Worm (Caenorhabditis elegans) whole organism, L4 larva: ENCODE data around the gene F16B12.6.

Source experiments
- F10B5.3 ChIP-seq: sonication (generic microtip); optimal IDR thresholded peaks from 2 replicates; lab custom pipeline; 2016; ENCODE audit warnings: mild to moderate bottlenecking, missing genetic modification characterization, missing compliant biosample characterization
- F37D6.2 ChIP-seq: sonication (generic microtip); optimal IDR thresholded peaks from 2 replicates; lab custom pipeline; 2016; ENCODE audit warnings: mild to moderate bottlenecking, missing genetic modification characterization, missing compliant biosample characterization
- F44E2.7 ChIP-seq: fragments of 200-800 bp; sonication (Bioruptor generic); IDR thresholded peaks from 2 replicates; pipeline ENCODE4 v2.1.2; 2022; ENCODE audit warnings: missing genetic modification characterization, missing compliant biosample characterization
- F49E8.2 ChIP-seq: sonication (generic microtip); optimal IDR thresholded peaks from 2 replicates; lab custom pipeline; 2016; ENCODE audit warnings: missing compliant biosample characterization, mild to moderate bottlenecking, missing genetic modification characterization, borderline replicate concordance
- R02D3.7 ChIP-seq: fragments of 150-350 bp; sonication (generic microtip); optimal IDR thresholded peaks from 3 replicates; lab custom pipeline; 2014; ENCODE audit warnings: missing biosample characterization, missing genetic modification characterization
- aha-1 ChIP-seq: fragments of 150-350 bp; peaks from one replicate; lab custom pipeline; 2014; ENCODE audit warnings: missing biosample characterization, missing genetic modification characterization
- aly-2 ChIP-seq: sonication (generic microtip); optimal IDR thresholded peaks from 2 replicates; lab custom pipeline; 2018; ENCODE audit warnings: missing biosample characterization, missing genetic modification characterization
- attf-4 ChIP-seq: sonication (generic microtip); optimal IDR thresholded peaks from 3 replicates; lab custom pipeline; 2017; ENCODE audit warnings: missing biosample characterization, missing genetic modification characterization
- ceh-20 ChIP-seq: fragments of 200-800 bp; sonication (Bioruptor generic); IDR thresholded peaks from 2 replicates; pipeline ENCODE4 v1.3.6; 2022; ENCODE audit warnings: missing genetic modification reagents, missing genetic modification characterization, missing compliant biosample characterization
- ceh-44 ChIP-seq: fragments of 200-800 bp; sonication (Bioruptor generic); IDR thresholded peaks from 2 replicates; pipeline ENCODE4 v1.3.6; 2022; ENCODE audit warnings: missing genetic modification reagents, missing genetic modification characterization, missing compliant biosample characterization
- ceh-62 ChIP-seq: sonication (generic microtip); optimal IDR thresholded peaks from 2 replicates; lab custom pipeline; 2017; ENCODE audit warnings: missing biosample characterization, missing genetic modification characterization
- cey-2 ChIP-seq: sonication (generic microtip); optimal IDR thresholded peaks from 3 replicates; lab custom pipeline; 2017; ENCODE audit warnings: missing genetic modification characterization, mild to moderate bottlenecking, missing compliant biosample characterization, antibody characterized with exemption, borderline replicate concordance; ENCODE audit not compliant: insufficient read depth
- daf-19 ChIP-seq: fragments of 200-800 bp; sonication (Bioruptor generic); conservative IDR thresholded peaks from 2 replicates; pipeline ENCODE4 v1.3.6; 2022; ENCODE audit warnings: missing genetic modification characterization, missing compliant biosample characterization
- dmd-6 ChIP-seq: fragments of 200-800 bp; sonication (Bioruptor generic); IDR thresholded peaks from 2 replicates; pipeline ENCODE4 v1.3.6; 2022; ENCODE audit warnings: missing genetic modification reagents, missing genetic modification characterization, missing compliant biosample characterization
- dmd-8 ChIP-seq: fragments of 200-800 bp; sonication (Bioruptor generic); IDR thresholded peaks from 2 replicates; pipeline ENCODE4 v1.3.6; 2022; ENCODE audit warnings: missing genetic modification characterization, missing compliant biosample characterization
- dpl-1 ChIP-seq: fragments of 150-350 bp; optimal IDR thresholded peaks from 2 replicates; lab custom pipeline; 2014; ENCODE audit warnings: missing biosample characterization, missing genetic modification reagents, missing genetic modification characterization
- dve-1 ChIP-seq: sonication (generic microtip); optimal IDR thresholded peaks from 2 replicates; lab custom pipeline; 2017; ENCODE audit warnings: antibody characterized with exemption, mild to moderate bottlenecking, missing genetic modification characterization, missing compliant biosample characterization; ENCODE audit not compliant: insufficient read depth
- egl-27 ChIP-seq: sonication (generic microtip); optimal IDR thresholded peaks from 3 replicates; lab custom pipeline; 2017; ENCODE audit warnings: missing biosample characterization, missing genetic modification reagents, missing genetic modification characterization
- egl-43 ChIP-seq: fragments of 200-800 bp; sonication (Bioruptor generic); IDR thresholded peaks from 2 replicates; pipeline ENCODE4 v1.3.6; 2022; ENCODE audit warnings: missing genetic modification reagents, missing genetic modification characterization, missing compliant biosample characterization
- fos-1 ChIP-seq: fragments of 150-350 bp; optimal IDR thresholded peaks from 2 replicates; lab custom pipeline; 2014; ENCODE audit warnings: missing biosample characterization, missing genetic modification characterization
- gei-8 ChIP-seq: fragments of 200-800 bp; sonication (Bioruptor generic); optimal IDR thresholded peaks from 2 replicates; lab custom pipeline; 2018; ENCODE audit warnings: mild to moderate bottlenecking, missing genetic modification characterization, missing compliant biosample characterization
- hlh-11 ChIP-seq: fragments of 200-800 bp; sonication (Bioruptor generic); optimal IDR thresholded peaks from 2 replicates; lab custom pipeline; 2018; ENCODE audit warnings: mild to moderate bottlenecking, missing genetic modification characterization, missing compliant biosample characterization
- hmg-1.1 ChIP-seq: fragments of 200-800 bp; sonication (Bioruptor generic); IDR thresholded peaks from 2 replicates; pipeline ENCODE4 v1.3.6; 2022; ENCODE audit warnings: missing genetic modification reagents, missing genetic modification characterization, missing compliant biosample characterization
- lin-13 ChIP-seq: fragments of 150-350 bp; optimal IDR thresholded peaks from 2 replicates; lab custom pipeline; 2014; ENCODE audit warnings: missing biosample characterization, missing genetic modification reagents, missing genetic modification characterization
- lin-15B ChIP-seq: fragments of 150-350 bp; sonication (generic microtip); optimal IDR thresholded peaks from 3 replicates; lab custom pipeline; 2014; ENCODE audit warnings: missing biosample characterization, missing genetic modification characterization
- lin-38 ChIP-seq: fragments of 200-800 bp; sonication (Bioruptor generic); IDR thresholded peaks from 2 replicates; pipeline ENCODE4 v1.3.6; 2022; ENCODE audit warnings: missing genetic modification reagents, missing genetic modification characterization, missing compliant biosample characterization
- lin-39 ChIP-seq: fragments of 150-350 bp; optimal IDR thresholded peaks from 2 replicates; lab custom pipeline; 2014; ENCODE audit warnings: missing biosample characterization, missing genetic modification reagents, missing genetic modification characterization
- madf-5 ChIP-seq, 2 experiments: fragments of 200-800 bp; sonication (Bioruptor generic); IDR thresholded peaks; 2 replicates each; pipeline ENCODE4 v1.3.6; 2022; ENCODE audit warnings: missing compliant biosample characterization in 2 of 2, missing genetic modification characterization in 2 of 2
- mdl-1 ChIP-seq, 2 experiments: fragments of 150-350 bp in 1 of 2; sonication (generic microtip) in 1 of 2; optimal IDR thresholded peaks; 2 replicates each; lab custom pipeline; 2014 to 2017; ENCODE audit warnings: missing biosample characterization in 2 of 2, missing genetic modification characterization in 2 of 2
- mdt-29 ChIP-seq: fragments of 200-800 bp; sonication (Bioruptor generic); IDR thresholded peaks from 2 replicates; pipeline ENCODE4 v1.3.6; 2022; ENCODE audit warnings: missing genetic modification reagents, missing genetic modification characterization, missing compliant biosample characterization
- mes-2 ChIP-seq: sonication (generic microtip); optimal IDR thresholded peaks from 2 replicates; lab custom pipeline; 2016; ENCODE audit warnings: missing genotype, mild to moderate bottlenecking, missing genetic modification characterization, missing compliant biosample characterization; ENCODE audit not compliant: poor library complexity, severe bottlenecking
- mxl-3 ChIP-seq: fragments of 200-800 bp; sonication (Bioruptor generic); optimal IDR thresholded peaks from 2 replicates; lab custom pipeline; 2018; ENCODE audit warnings: mild to moderate bottlenecking, missing genetic modification characterization, missing compliant biosample characterization
- nhr-11 ChIP-seq: fragments of 150-350 bp; optimal IDR thresholded peaks from 2 replicates; lab custom pipeline; 2014; ENCODE audit warnings: missing biosample characterization, missing genetic modification characterization
- nhr-111 ChIP-seq: fragments of 200-800 bp; sonication (Bioruptor generic); optimal IDR thresholded peaks from 2 replicates; lab custom pipeline; 2018; ENCODE audit warnings: mild to moderate bottlenecking, missing genetic modification characterization, missing compliant biosample characterization
- nhr-237 ChIP-seq: sonication (generic microtip); optimal IDR thresholded peaks from 2 replicates; lab custom pipeline; 2017; ENCODE audit warnings: missing biosample characterization, missing genetic modification characterization
- nhr-6 ChIP-seq: fragments of 150-350 bp; optimal IDR thresholded peaks from 2 replicates; lab custom pipeline; 2014; ENCODE audit warnings: missing biosample characterization, missing genetic modification characterization
- nhr-76 ChIP-seq: fragments of 150-350 bp; optimal IDR thresholded peaks from 2 replicates; lab custom pipeline; 2014; ENCODE audit warnings: missing biosample characterization, missing genetic modification characterization
- snpc-4 ChIP-seq: fragments of 150-350 bp; optimal IDR thresholded peaks from 2 replicates; lab custom pipeline; 2014; ENCODE audit warnings: missing biosample characterization, missing genetic modification characterization
- tag-97 ChIP-seq: fragments of 200-800 bp; sonication (Bioruptor generic); IDR thresholded peaks from 2 replicates; pipeline ENCODE4 v1.3.6; 2022; ENCODE audit warnings: missing genetic modification characterization, missing compliant biosample characterization
- unc-130 ChIP-seq: sonication (generic microtip); optimal IDR thresholded peaks from 2 replicates; lab custom pipeline; 2016; ENCODE audit warnings: missing genetic modification reagents, missing genetic modification characterization, missing compliant biosample characterization
- vab-7 ChIP-seq: fragments of 200-800 bp; sonication (Bioruptor generic); IDR thresholded peaks from 2 replicates; pipeline ENCODE4 v1.3.6; 2022; ENCODE audit warnings: missing genetic modification reagents, missing genetic modification characterization, missing compliant biosample characterization
- zfp-3 ChIP-seq: fragments of 200-800 bp; sonication (Bioruptor generic); conservative IDR thresholded peaks from 2 replicates; pipeline ENCODE4 v1.3.6; 2022; ENCODE audit warnings: missing genetic modification reagents, missing genetic modification characterization, missing compliant biosample characterization
- zip-2 ChIP-seq: fragments of 150-350 bp; optimal IDR thresholded peaks from 2 replicates; lab custom pipeline; 2014; ENCODE audit warnings: missing biosample characterization, missing genetic modification characterization
- ztf-11 ChIP-seq: fragments of 150-350 bp; optimal IDR thresholded peaks from 2 replicates; lab custom pipeline; 2014; ENCODE audit warnings: missing biosample characterization, missing genetic modification characterization
- ztf-7 ChIP-seq: fragments of 150-350 bp; optimal IDR thresholded peaks from 2 replicates; lab custom pipeline; 2014; ENCODE audit warnings: missing biosample characterization, missing genetic modification characterization

Gene F16B12.6

ce11 chrX:14134883-14135282, 32.8 kb downstream of the F16B12.6 start (continued):
- TF ChIP-seq R02D3.7 (no peak), snpc-4 (tag; lab: Kevin White, UChicago) (no peak), lin-39 (tag; lab: Kevin White, UChicago) (no peak), hmg-1.1 (GFP tag; lab: Robert Waterston, UW) (peak; percentile 52; the same call in 1 of the 2 replicates), dve-1 (tag; lab: Kevin White, UChicago) (peak; percentile 49), mxl-3 (GFP tag; lab: Kevin White, UChicago) (no peak), lin-38 (GFP tag; lab: Robert Waterston, UW) (peak; percentile 60), lin-15B (tag; lab: Kevin White, UChicago) (no peak), ztf-7 (tag; lab: Kevin White, UChicago) (no peak), F10B5.3 (tag; lab: Kevin White, UChicago) (no peak), hlh-11 (tag; lab: Kevin White, UChicago) (no peak), nhr-11 (tag; lab: Kevin White, UChicago) (no peak), lin-13 (GFP tag; lab: Kevin White, UChicago) (no peak), mdt-29 (GFP tag; lab: Robert Waterston, UW) (0 out of 2 replicates have a peak, but pooled peaks have one; percentile 46), fos-1 (no peak), ztf-11 (tag; lab: Kevin White, UChicago) (no peak), daf-19 (GFP tag; lab: Robert Waterston, UW) (peak; percentile 74), dmd-8 (GFP tag; lab: Robert Waterston, UW) (peak; percentile 65; the same call in 1 of the 2 replicates), aly-2 (tag; lab: Kevin White, UChicago) (no peak), zip-2 (tag; lab: Kevin White, UChicago) (no peak), F44E2.7 (GFP tag; lab: Robert Waterston, UW) (no peak), nhr-6 (tag; lab: Kevin White, UChicago) (no peak), vab-7 (GFP tag; lab: Robert Waterston, UW) (peak; percentile 68; the same call in 1 of the 2 replicates), mes-2 (peak; percentile 54), nhr-111 (GFP tag; lab: Kevin White, UChicago) (no peak), nhr-76 (tag; lab: Kevin White, UChicago) (no peak), ceh-62 (tag; lab: Kevin White, UChicago) (no peak), dpl-1 (GFP tag; lab: Kevin White, UChicago) (no peak), F37D6.2 (no peak), cey-2 (no peak), tag-97 (GFP tag; lab: Robert Waterston, UW) (no peak), egl-43 (GFP tag; lab: Robert Waterston, UW) (peak; percentile 71; the same call in 1 of the 2 replicates), zfp-3 (GFP tag; lab: Robert Waterston, UW) (no peak), F49E8.2 (tag; lab: Kevin White, UChicago) (no peak), aha-1 (tag; lab: Kevin White, UChicago) (peak; percentile 9), egl-27 (no peak), unc-130 (GFP tag; lab: Kevin White, UChicago) (no peak), attf-4 (no peak), nhr-237 (tag; lab: Kevin White, UChicago) (no peak), mdl-1 (tag; optimal IDR thresholded peaks at IDR 0.05; lab: Kevin White, UChicago) (no peak), ceh-44 (GFP tag; lab: Robert Waterston, UW) (no peak; the same call in 1 of the 2 replicates), dmd-6 (GFP tag; lab: Robert Waterston, UW) (peak; percentile 39), gei-8 (GFP tag; lab: Kevin White, UChicago) (no peak), madf-5 (GFP tag; IDR thresholded peaks at IDR 0.05; lab: Robert Waterston, UW) (no peak), ceh-20 (GFP tag; lab: Robert Waterston, UW) (0 out of 2 replicates have a peak, but pooled peaks have one; percentile 27)
